Worm (Caenorhabditis elegans): ENCODE measurements around the gene Y6E2A.5.
"Not testable (repeated sequence)": the region's sequence is repeated elsewhere in the genome, so short reads cannot be mapped to it uniquely, and the experiment has no call there.

The Y6E2A.5 gene

DNA sequence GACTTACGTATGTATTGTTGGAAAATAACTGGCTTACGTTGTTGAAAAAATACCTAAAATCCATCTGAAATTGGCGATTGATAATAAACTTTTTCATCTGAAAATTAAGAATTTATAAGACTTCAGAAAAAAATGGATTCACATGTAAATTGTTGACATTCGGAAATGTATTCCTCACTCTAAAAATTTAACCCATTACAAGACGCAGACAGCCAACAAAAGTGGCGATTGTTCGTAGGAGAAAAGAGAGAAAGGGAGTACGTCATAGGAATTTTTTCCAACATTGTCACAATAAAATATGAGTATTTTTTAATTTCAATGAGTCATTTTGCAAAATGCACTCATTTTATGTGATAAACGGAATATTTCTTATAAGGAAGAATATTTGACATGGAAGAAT lies at the start of gene Y6E2A.5:
TSS of gene Y6E2A.5 (minus strand) at position 101 of the 400 bp plus-strand sequence.
- TF ChIP-seq ets-7 (tag; optimal IDR thresholded peaks at IDR 0.05) (no peak), hnd-1 (tag; optimal IDR thresholded peaks at IDR 0.05) (no peak), F13C5.2 (tag; optimal IDR thresholded peaks at IDR 0.05) (no peak), ceh-13 (GFP tag; optimal IDR thresholded peaks at IDR 0.05) (no peak), hmg-4 (GFP tag; optimal IDR thresholded peaks at IDR 0.05) (no peak), B0310.2 (tag; optimal IDR thresholded peaks at IDR 0.05) (no peak), ama-1 (optimal IDR thresholded peaks at IDR 0.05) (no peak), tbx-37 (GFP tag; conservative IDR thresholded peaks at IDR 0.05) (no peak), sea-1 (GFP tag; conservative IDR thresholded peaks at IDR 0.05) (no peak), tra-4 (tag; optimal IDR thresholded peaks at IDR 0.05) (no peak), tbx-11 (GFP tag; IDR thresholded peaks at IDR 0.05) (no peak)

DNA sequence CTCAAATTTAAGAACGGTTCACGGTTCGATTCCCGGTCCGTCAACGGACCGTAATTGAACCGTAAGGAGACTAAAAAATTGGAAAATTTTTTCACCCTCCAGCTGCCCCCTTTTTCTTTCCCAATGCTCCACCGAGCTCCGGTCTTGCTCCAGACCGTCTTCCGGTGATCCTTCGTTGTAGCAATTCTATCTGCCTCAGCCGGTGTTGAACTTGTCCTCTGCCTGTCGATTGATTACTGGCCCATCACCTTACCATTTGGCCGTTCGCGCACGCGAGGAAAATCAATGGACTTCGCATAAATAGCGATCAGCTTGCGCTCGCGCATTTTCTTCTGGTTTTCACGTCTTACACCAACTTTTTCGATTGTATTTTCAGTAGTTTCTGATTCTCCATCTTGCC lies 48.9 kb upstream of the Y6E2A.5 start:
- TF ChIP-seq flt-1 (GFP tag; IDR thresholded peaks at IDR 0.05) (peak; percentile 28; the same call in 1 of the 2 replicates), scrt-1 (GFP tag; IDR thresholded peaks at IDR 0.05) (peak; percentile 51; the same call in 1 of the 2 replicates), pes-1 (GFP tag; IDR thresholded peaks at IDR 0.05) (peak; percentile 73)

DNA sequence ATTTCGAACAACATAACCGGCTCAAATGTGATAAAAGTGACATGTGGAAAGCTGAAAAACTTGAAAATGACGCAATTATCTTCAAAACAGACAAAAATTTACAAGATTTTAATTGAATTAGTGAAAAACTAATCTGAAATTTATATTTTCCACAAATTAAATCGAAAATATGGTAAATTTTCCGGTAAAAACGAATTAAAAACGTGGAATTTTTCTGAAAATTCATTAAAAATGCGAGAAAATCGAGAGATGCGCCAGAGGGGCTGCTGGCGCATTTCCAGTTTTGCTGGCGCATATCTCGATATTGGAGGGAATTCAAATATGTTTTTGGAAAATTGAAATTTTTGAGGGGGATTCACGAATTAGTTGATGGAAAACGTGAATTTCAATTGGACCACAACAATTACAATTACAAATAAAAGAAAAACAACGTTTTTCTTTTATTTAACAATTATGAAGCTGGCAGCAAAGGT lies 47.7 kb upstream of the Y6E2A.5 start, which contains the start of the genes haf-3 and F57A10.2:
TSS of gene haf-3 (minus strand) at position 51 of the 473 bp plus-strand sequence.
TSS of gene F57A10.2 (plus strand) at position 454 of the 473 bp plus-strand sequence.
- TF ChIP-seq ceh-13 (GFP tag; optimal IDR thresholded peaks at IDR 0.05) (no peak), ets-7 (tag; optimal IDR thresholded peaks at IDR 0.05) (no peak), tbx-11 (GFP tag; IDR thresholded peaks at IDR 0.05) (no peak), pes-1 (GFP tag; IDR thresholded peaks at IDR 0.05) (no peak), hnd-1 (tag; optimal IDR thresholded peaks at IDR 0.05) (no peak), flt-1 (GFP tag; IDR thresholded peaks at IDR 0.05) (0 out of 2 replicates have a peak, but pooled peaks have one; percentile 13), F13C5.2 (tag; optimal IDR thresholded peaks at IDR 0.05) (peak; percentile 66), tra-4 (tag; optimal IDR thresholded peaks at IDR 0.05) (no peak)

DNA sequence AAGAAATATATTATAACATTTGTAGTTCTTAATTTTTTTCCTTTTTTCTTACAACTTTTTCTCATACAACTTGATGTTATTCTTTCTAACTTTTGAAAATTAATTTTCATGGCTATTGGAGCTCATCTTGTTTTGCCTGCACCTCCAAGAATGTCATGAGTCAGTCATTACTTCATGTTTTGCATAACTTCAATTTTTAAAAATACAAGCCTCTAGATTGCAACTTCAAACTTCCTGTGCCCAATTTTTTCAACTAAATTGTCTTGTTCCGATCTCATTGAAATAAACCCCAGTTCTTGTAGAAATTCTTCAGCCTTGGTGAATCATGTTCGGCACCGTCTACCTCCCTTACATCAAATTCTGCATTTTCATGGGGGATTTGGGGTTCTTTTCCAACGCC lies 40.0 kb upstream of the Y6E2A.5 start, which contains the start of gene str-9:
TSS of gene str-9 (plus strand) at position 301 of the 400 bp plus-strand sequence.
- TF ChIP-seq F13C5.2 (tag; optimal IDR thresholded peaks at IDR 0.05) (no peak), tra-4 (tag; optimal IDR thresholded peaks at IDR 0.05) (no peak), ceh-13 (GFP tag; optimal IDR thresholded peaks at IDR 0.05) (no peak), hmbx-1 (tag; optimal IDR thresholded peaks at IDR 0.05) (no peak), pes-1 (GFP tag; IDR thresholded peaks at IDR 0.05) (no peak), hmg-4 (GFP tag; optimal IDR thresholded peaks at IDR 0.05) (no peak), B0310.2 (tag; optimal IDR thresholded peaks at IDR 0.05) (no peak), ceh-36 (tag; optimal IDR thresholded peaks at IDR 0.05) (no peak), ama-1 (optimal IDR thresholded peaks at IDR 0.05) (no peak), aly-1 (tag; optimal IDR thresholded peaks at IDR 0.05) (no peak)

DNA sequence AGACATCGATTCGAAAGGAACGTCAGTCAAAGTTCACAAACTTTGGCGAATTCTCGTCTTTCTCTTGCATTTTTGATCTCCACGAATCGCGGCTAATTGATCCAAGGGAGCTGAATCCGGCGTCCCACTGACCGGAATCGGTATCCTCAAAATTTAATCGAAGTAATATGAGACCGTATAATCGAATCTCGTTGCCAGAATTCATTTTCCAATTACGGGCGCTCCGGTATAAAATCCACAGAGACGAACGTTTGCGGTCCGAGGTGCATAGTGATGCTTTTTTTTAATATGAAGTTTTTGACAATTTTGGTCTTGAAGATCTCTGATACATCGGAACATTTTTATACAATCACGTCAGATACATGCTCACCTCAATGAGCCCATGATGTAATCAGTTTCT lies 39.2 kb upstream of the Y6E2A.5 start:
- TF ChIP-seq pes-1 (GFP tag; IDR thresholded peaks at IDR 0.05): no peak
- no peak for TF ChIP-seq flt-1 (GFP tag; IDR thresholded peaks at IDR 0.05)
- TF ChIP-seq ceh-36 (tag; optimal IDR thresholded peaks at IDR 0.05): no peak
- no peak for TF ChIP-seq F13C5.2 (tag; optimal IDR thresholded peaks at IDR 0.05)
- no peak for TF ChIP-seq tbx-37 (GFP tag; conservative IDR thresholded peaks at IDR 0.05)
- TF ChIP-seq tbx-11 (GFP tag; IDR thresholded peaks at IDR 0.05): no peak
- no peak for TF ChIP-seq hmbx-1 (tag; optimal IDR thresholded peaks at IDR 0.05)
- TF ChIP-seq ceh-13 (GFP tag; optimal IDR thresholded peaks at IDR 0.05): no peak
- no peak for TF ChIP-seq ets-7 (tag; optimal IDR thresholded peaks at IDR 0.05)
- no peak for TF ChIP-seq sea-1 (GFP tag; conservative IDR thresholded peaks at IDR 0.05)
- no peak for TF ChIP-seq hmg-4 (GFP tag; optimal IDR thresholded peaks at IDR 0.05)
- no peak for TF ChIP-seq B0310.2 (tag; optimal IDR thresholded peaks at IDR 0.05)
- no peak for TF ChIP-seq scrt-1 (GFP tag; IDR thresholded peaks at IDR 0.05)
- no peak for TF ChIP-seq hnd-1 (tag; optimal IDR thresholded peaks at IDR 0.05)
- no peak for TF ChIP-seq ama-1 (optimal IDR thresholded peaks at IDR 0.05)

DNA sequence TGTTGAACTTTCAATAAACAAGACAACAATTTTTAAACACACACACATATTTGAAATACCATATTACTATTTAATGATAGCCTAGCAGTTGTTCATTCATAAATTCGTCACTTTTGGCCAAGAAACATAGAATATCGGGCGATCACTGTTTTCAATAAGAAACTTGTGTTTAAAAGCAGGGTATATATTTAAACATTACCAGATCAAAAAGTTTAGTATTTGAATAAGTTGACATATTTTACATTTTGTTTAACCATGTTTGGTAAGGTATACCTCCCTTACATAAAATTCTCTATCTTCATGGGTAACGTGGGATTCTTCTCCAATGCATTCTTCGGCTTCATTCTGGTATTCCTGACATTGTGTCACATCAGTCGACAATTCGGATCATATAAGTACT lies 36.3 kb upstream of the Y6E2A.5 start, which contains the start of gene str-8:
TSS of gene str-8 (plus strand) at position 301 of the 400 bp plus-strand sequence.
- TF ChIP-seq hnd-1 (tag; optimal IDR thresholded peaks at IDR 0.05); ceh-13 (GFP tag; optimal IDR thresholded peaks at IDR 0.05); B0310.2 (tag; optimal IDR thresholded peaks at IDR 0.05): not testable (repeated sequence)

DNA sequence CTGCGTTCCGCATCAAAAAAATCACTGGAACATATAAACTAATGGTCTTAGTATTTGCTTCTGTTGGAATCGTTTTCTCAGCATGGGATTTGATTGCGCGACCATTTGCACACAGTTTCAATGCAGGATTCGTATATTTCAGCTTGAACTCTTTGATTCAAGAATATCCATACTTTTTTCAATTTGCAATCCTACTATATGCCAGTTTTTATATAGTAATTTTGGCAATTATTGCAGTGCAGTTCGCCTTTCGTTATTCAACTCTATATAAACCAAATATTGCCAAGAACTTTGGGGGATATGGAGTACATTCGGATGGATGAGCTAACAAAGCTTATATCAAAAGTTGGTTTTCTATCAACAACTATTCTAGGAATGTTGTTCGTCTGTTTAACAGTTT lies 34.5 kb upstream of the Y6E2A.5 start, which contains the start of gene str-5:
TSS of gene str-5 (plus strand) at position 301 of the 400 bp plus-strand sequence.
- TF ChIP-seq tra-4 (tag; optimal IDR thresholded peaks at IDR 0.05); ets-7 (tag; optimal IDR thresholded peaks at IDR 0.05); hmg-4 (GFP tag; optimal IDR thresholded peaks at IDR 0.05): not testable (repeated sequence)

DNA sequence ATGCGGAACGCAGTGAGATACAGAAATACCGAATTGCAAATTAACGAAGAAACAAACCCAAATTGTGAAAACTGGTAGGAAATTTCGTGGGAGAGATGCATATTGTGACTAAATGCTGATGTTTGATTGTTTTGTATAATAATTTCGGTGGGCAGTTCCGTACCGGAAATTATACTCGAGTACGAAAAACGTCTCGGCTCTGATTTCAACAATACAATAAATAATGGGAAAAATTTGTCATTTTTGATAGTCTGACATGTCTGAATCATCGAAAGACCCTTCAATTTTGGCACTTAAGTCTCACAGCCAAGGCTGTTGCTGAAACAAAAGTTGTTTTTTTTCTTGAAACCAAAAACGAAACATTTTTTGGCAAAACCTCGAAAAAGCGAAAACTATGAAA lies 33.6 kb upstream of the Y6E2A.5 start, which contains the start of gene str-43:
TSS of gene str-43 (minus strand) at position 101 of the 400 bp plus-strand sequence.
- no peak for TF ChIP-seq ceh-13 (GFP tag; optimal IDR thresholded peaks at IDR 0.05)
- TF ChIP-seq ama-1 (optimal IDR thresholded peaks at IDR 0.05): no peak
- TF ChIP-seq hmg-4 (GFP tag; optimal IDR thresholded peaks at IDR 0.05): no peak
- TF ChIP-seq ceh-36 (tag; optimal IDR thresholded peaks at IDR 0.05): no peak
- no peak for TF ChIP-seq pes-1 (GFP tag; IDR thresholded peaks at IDR 0.05)
- no peak for TF ChIP-seq flt-1 (GFP tag; IDR thresholded peaks at IDR 0.05)
- TF ChIP-seq tbx-11 (GFP tag; IDR thresholded peaks at IDR 0.05): no peak
- no peak for TF ChIP-seq tbx-37 (GFP tag; conservative IDR thresholded peaks at IDR 0.05)
- TF ChIP-seq ets-7 (tag; optimal IDR thresholded peaks at IDR 0.05): no peak
- no peak for TF ChIP-seq F13C5.2 (tag; optimal IDR thresholded peaks at IDR 0.05)
